Fruit fly (Drosophila melanogaster): ENCODE results near the gene Ctl2.

The Ctl2 gene

DNA sequence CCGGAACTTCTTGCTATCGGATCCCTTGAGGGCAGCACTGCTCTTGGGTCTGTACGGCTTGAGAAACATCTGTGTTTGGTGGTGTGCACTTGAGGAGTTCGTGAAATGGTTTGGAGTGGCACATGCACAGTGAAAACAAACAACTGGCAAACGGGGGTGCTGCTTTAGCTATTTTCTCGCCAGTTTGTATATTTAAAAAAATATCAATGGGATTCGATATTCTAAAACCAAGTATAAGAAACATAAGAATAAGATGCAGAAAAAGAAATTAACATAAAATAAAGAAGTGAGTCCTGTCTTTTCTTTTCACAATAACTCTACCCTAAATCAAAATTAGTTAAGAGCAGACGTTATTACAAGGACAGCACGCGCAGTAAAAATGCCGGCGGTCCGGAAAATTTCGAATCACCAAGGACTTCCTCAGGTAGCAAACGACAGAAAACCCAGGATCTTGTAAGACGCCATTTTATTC is 28.5 kb downstream of the Ctl2 start, which contains the start of gene eIF2D (continued):
- TF ChIP-seq sna (GFP tag; IDR thresholded peaks at IDR 0.05; ENCODE audit: partially characterized antibody) (no peak; the same call in 1 of the 2 replicates), CG2889 (GFP tag; IDR thresholded peaks at IDR 0.05) (no peak), maf-S (GFP tag; optimal IDR thresholded peaks at IDR 0.05) (no peak), CG3163 (GFP tag; optimal IDR thresholded peaks at IDR 0.05) (no peak), CG34376 (GFP tag; optimal IDR thresholded peaks at IDR 0.05) (peak; percentile 46), D19B (GFP tag; optimal IDR thresholded peaks at IDR 0.05) (peak; percentile 41), CG3847 (GFP tag; IDR thresholded peaks at IDR 0.05) (peak; percentile 30; the same call in 1 of the 2 replicates), CG3838 (GFP tag; optimal IDR thresholded peaks at IDR 0.05) (no peak), sd (tag; optimal IDR thresholded peaks at IDR 0.05) (no peak), CG11560 (tag; IDR thresholded peaks at IDR 0.05) (no peak), H2.0 (GFP tag; IDR thresholded peaks at IDR 0.05) (peak; percentile 44; the same call in 1 of the 2 replicates), CG15073 (GFP tag; optimal IDR thresholded peaks at IDR 0.05) (no peak), TFAM (GFP tag; optimal IDR thresholded peaks at IDR 0.05) (no peak), ewg (GFP tag; optimal IDR thresholded peaks at IDR 0.05) (peak; percentile 16), CG7928 (GFP tag; optimal IDR thresholded peaks at IDR 0.05) (no peak), CG12391 (tag; optimal IDR thresholded peaks at IDR 0.05) (peak; percentile 71), ab (GFP tag; optimal IDR thresholded peaks at IDR 0.05) (no peak), en (GFP tag; optimal IDR thresholded peaks at IDR 0.05) (no peak), Myb (GFP tag; optimal IDR thresholded peaks at IDR 0.05) (peak; percentile 44), H15 (GFP tag; IDR thresholded peaks at IDR 0.05) (no peak), HLH3B (GFP tag; IDR thresholded peaks at IDR 0.05) (peak; percentile 61; the same call in 1 of the 2 replicates), CG17912 (GFP tag; optimal IDR thresholded peaks at IDR 0.05) (no peak), danr (GFP tag; IDR thresholded peaks at IDR 0.05) (no peak), corto (GFP tag; optimal IDR thresholded peaks at IDR 0.05) (no peak), toy (GFP tag; IDR thresholded peaks at IDR 0.05) (no peak), gfzf (GFP tag; optimal IDR thresholded peaks at IDR 0.05) (peak; percentile 1), slp2 (GFP tag; optimal IDR thresholded peaks at IDR 0.05) (peak; percentile 58), Ravus (GFP tag; IDR thresholded peaks at IDR 0.05) (no peak), Hr39 (optimal IDR thresholded peaks at IDR 0.05) (no peak), CG10543 (GFP tag; optimal IDR thresholded peaks at IDR 0.05) (peak; percentile 36), CG17385 (GFP tag; optimal IDR thresholded peaks at IDR 0.05) (peak; percentile 66), fd3F (GFP tag; optimal IDR thresholded peaks at IDR 0.05) (peak; percentile 32), Atf6 (GFP tag; IDR thresholded peaks at IDR 0.05) (peak; percentile 74), insv (GFP tag; optimal IDR thresholded peaks at IDR 0.05) (peak in 1 of 2 experiments; percentile 41), D19A (tag; optimal IDR thresholded peaks at IDR 0.05) (no peak), cas (GFP tag; IDR thresholded peaks at IDR 0.05) (peak; percentile 71), CG11247 (GFP tag; IDR thresholded peaks at IDR 0.05) (peak; percentile 42; the same call in 1 of the 2 replicates), Chrac-16 (GFP tag; optimal IDR thresholded peaks at IDR 0.05) (peak; percentile 50), tgo (GFP tag; IDR thresholded peaks at IDR 0.05) (peak; percentile 49; the same call in 2 of the 3 replicates), CG10654 (GFP tag; optimal IDR thresholded peaks at IDR 0.05) (peak; percentile 28), CG7963 (GFP tag; IDR thresholded peaks at IDR 0.05; ENCODE audit: partially characterized antibody) (no peak), Dip3 (GFP tag; optimal IDR thresholded peaks at IDR 0.05) (no peak), fd64A (GFP tag; optimal IDR thresholded peaks at IDR 0.05) (no peak), tap (tag; optimal IDR thresholded peaks at IDR 0.05) (no peak), CG1529 (GFP tag; optimal IDR thresholded peaks at IDR 0.05) (peak; percentile 19), gro (GFP tag; optimal IDR thresholded peaks at IDR 0.05) (peak; percentile 5), Lpt (GFP tag; optimal IDR thresholded peaks at IDR 0.05) (no peak), CG33557 (GFP tag; optimal IDR thresholded peaks at IDR 0.05) (peak; percentile 14), Eip74EF (GFP tag; optimal IDR thresholded peaks at IDR 0.05) (peak in 1 of 2 experiments; percentile 63), nom (GFP tag; optimal IDR thresholded peaks at IDR 0.05) (peak; percentile 20), Drgx (GFP tag; IDR thresholded peaks at IDR 0.05) (peak; percentile 48)
